Worm (Caenorhabditis elegans) whole organism, mixed stage, embryonic: ENCODE measurements around the gene T07D4.2.

Experiments
- bed-3 ChIP-seq: fragments of 200-800 bp; sonication (Bioruptor generic); optimal IDR thresholded peaks from 3 replicates; lab custom pipeline; 2018; ENCODE audit warnings: mild to moderate bottlenecking, missing genetic modification characterization, moderate library complexity, missing compliant biosample characterization
- blmp-1 ChIP-seq: fragments of 150-350 bp; optimal IDR thresholded peaks from 2 replicates; lab custom pipeline; 2014; ENCODE audit warnings: missing biosample characterization, missing genetic modification characterization
- ceh-39 ChIP-seq: fragments of 150-350 bp; optimal IDR thresholded peaks from 2 replicates; lab custom pipeline; 2014; ENCODE audit warnings: missing biosample characterization, missing genetic modification characterization
- ceh-43 ChIP-seq: fragments of 200-800 bp; sonication (Bioruptor generic); optimal IDR thresholded peaks from 2 replicates; lab custom pipeline; 2018; ENCODE audit warnings: mild to moderate bottlenecking, missing genetic modification characterization, moderate library complexity, missing compliant biosample characterization
- ceh-83 ChIP-seq: fragments of 200-800 bp; sonication (Bioruptor generic); optimal IDR thresholded peaks from 2 replicates; lab custom pipeline; 2018; ENCODE audit warnings: mild to moderate bottlenecking, missing genetic modification characterization, missing compliant biosample characterization
- ces-1 ChIP-seq: fragments of 150-350 bp; optimal IDR thresholded peaks from 2 replicates; lab custom pipeline; 2014; ENCODE audit warnings: missing biosample characterization, missing genetic modification reagents, missing genetic modification characterization
- cnd-1 ChIP-seq: fragments of 200-800 bp; sonication (Bioruptor generic); optimal IDR thresholded peaks from 2 replicates; lab custom pipeline; 2018; ENCODE audit warnings: mild to moderate bottlenecking, missing genetic modification characterization, missing compliant biosample characterization
- drap-1 ChIP-seq: fragments of 200-800 bp; sonication (Bioruptor generic); optimal IDR thresholded peaks from 3 replicates; lab custom pipeline; 2018; ENCODE audit warnings: mild to moderate bottlenecking, missing genetic modification characterization, missing compliant biosample characterization
- elt-1 ChIP-seq: sonication (generic microtip); optimal IDR thresholded peaks from 2 replicates; lab custom pipeline; 2017; ENCODE audit warnings: missing genetic modification characterization, mild to moderate bottlenecking, missing compliant biosample characterization, antibody characterized with exemption, moderate library complexity, borderline replicate concordance; ENCODE audit not compliant: insufficient read depth
- elt-3 ChIP-seq: fragments of 150-350 bp; optimal IDR thresholded peaks from 2 replicates; lab custom pipeline; 2014; ENCODE audit warnings: missing biosample characterization, missing genetic modification characterization
- ham-2 ChIP-seq: fragments of 200-800 bp; sonication (Bioruptor generic); optimal IDR thresholded peaks from 2 replicates; lab custom pipeline; 2018; ENCODE audit warnings: mild to moderate bottlenecking, missing genetic modification characterization, missing compliant biosample characterization
- hlh-1 ChIP-seq: fragments of 150-350 bp; optimal IDR thresholded peaks from 2 replicates; lab custom pipeline; 2014; ENCODE audit warnings: missing biosample characterization, missing genetic modification reagents, missing genetic modification characterization
- lin-13 ChIP-seq: fragments of 150-350 bp; optimal IDR thresholded peaks from 2 replicates; lab custom pipeline; 2014; ENCODE audit warnings: missing biosample characterization, missing genetic modification characterization
- lin-32 ChIP-seq: fragments of 200-800 bp; sonication (Bioruptor generic); optimal IDR thresholded peaks from 2 replicates; lab custom pipeline; 2018; ENCODE audit warnings: mild to moderate bottlenecking, missing genetic modification characterization, missing compliant biosample characterization
- lsy-2 ChIP-seq: fragments of 150-350 bp; optimal IDR thresholded peaks from 2 replicates; lab custom pipeline; 2014; ENCODE audit warnings: missing biosample characterization, missing genetic modification characterization
- mep-1 ChIP-seq: fragments of 150-350 bp; optimal IDR thresholded peaks from 2 replicates; lab custom pipeline; 2017; ENCODE audit warnings: missing biosample characterization, missing genetic modification reagents, missing genetic modification characterization, inconsistent platforms
- mls-2 ChIP-seq: sonication (generic microtip); optimal IDR thresholded peaks from 2 replicates; lab custom pipeline; 2016; ENCODE audit warnings: mild to moderate bottlenecking, missing genetic modification characterization, moderate library complexity, missing compliant biosample characterization
- nhr-2 ChIP-seq: fragments of 150-350 bp; optimal IDR thresholded peaks from 2 replicates; lab custom pipeline; 2014; ENCODE audit warnings: missing biosample characterization, missing genetic modification characterization
- nhr-237 ChIP-seq: fragments of 150-350 bp; optimal IDR thresholded peaks from 2 replicates; lab custom pipeline; 2014; ENCODE audit warnings: missing biosample characterization, missing genetic modification characterization
- nhr-28 ChIP-seq: fragments of 150-350 bp; optimal IDR thresholded peaks from 2 replicates; lab custom pipeline; 2014; ENCODE audit warnings: missing biosample characterization, missing genetic modification characterization
- nhr-76 ChIP-seq: sonication (generic microtip); optimal IDR thresholded peaks from 2 replicates; lab custom pipeline; 2017; ENCODE audit warnings: missing biosample characterization, missing genetic modification characterization
- sem-2 ChIP-seq: fragments of 200-800 bp; sonication (Bioruptor generic); optimal IDR thresholded peaks from 2 replicates; lab custom pipeline; 2018; ENCODE audit warnings: mild to moderate bottlenecking, missing genetic modification characterization, missing compliant biosample characterization
- snpc-4 ChIP-seq: fragments of 150-350 bp; optimal IDR thresholded peaks from 2 replicates; lab custom pipeline; 2014; ENCODE audit warnings: missing biosample characterization, missing genetic modification characterization
- sptf-1 ChIP-seq: sonication (generic microtip); optimal IDR thresholded peaks from 2 replicates; lab custom pipeline; 2017; ENCODE audit warnings: mild to moderate bottlenecking, missing genetic modification characterization, moderate library complexity, missing compliant biosample characterization
- tbx-8 ChIP-seq: fragments of 200-800 bp; sonication (Bioruptor generic); optimal IDR thresholded peaks from 2 replicates; lab custom pipeline; 2018; ENCODE audit warnings: mild to moderate bottlenecking, missing genetic modification characterization, moderate library complexity, missing compliant biosample characterization
- unc-120 ChIP-seq: sonication (generic microtip); optimal IDR thresholded peaks from 2 replicates; lab custom pipeline; 2017; ENCODE audit warnings: missing genetic modification characterization, missing compliant biosample characterization; ENCODE audit not compliant: poor library complexity, severe bottlenecking
- unc-62 ChIP-seq: fragments of 150-350 bp; optimal IDR thresholded peaks from 2 replicates; lab custom pipeline; 2014; ENCODE audit warnings: missing biosample characterization, missing genetic modification reagents, missing genetic modification characterization

Gene T07D4.2

ce11 chrII:8877032-8877985, 3.6 kb upstream of the T07D4.2 start:
- TF ChIP-seq sem-2 (GFP tag; lab: Kevin White, UChicago): no peak
- peak; percentile 1 for TF ChIP-seq nhr-2 (tag; lab: Kevin White, UChicago)

ce11 chrII:8866844-8867243, 6.9 kb downstream of the T07D4.2 start:
- no peak for TF ChIP-seq sem-2 (GFP tag; lab: Kevin White, UChicago)
- TF ChIP-seq lin-32 (GFP tag; lab: Kevin White, UChicago): no peak
- no peak for TF ChIP-seq drap-1 (GFP tag; lab: Kevin White, UChicago)
- no peak for TF ChIP-seq nhr-2 (tag; lab: Kevin White, UChicago)
- no peak for TF ChIP-seq hlh-1
- no peak for TF ChIP-seq ces-1 (GFP tag; lab: Kevin White, UChicago)
- TF ChIP-seq nhr-28 (tag; lab: Kevin White, UChicago): no peak
- no peak for TF ChIP-seq sptf-1 (tag; lab: Kevin White, UChicago)
- no peak for TF ChIP-seq ceh-43 (GFP tag; lab: Kevin White, UChicago)
- no peak for TF ChIP-seq nhr-237 (tag; lab: Kevin White, UChicago)
- TF ChIP-seq elt-1 (tag; lab: Kevin White, UChicago): no peak
- no peak for TF ChIP-seq snpc-4 (tag; lab: Kevin White, UChicago)
- no peak for TF ChIP-seq ham-2 (GFP tag; lab: Kevin White, UChicago)

ce11 chrII:8865078-8865477, 8.7 kb downstream of the T07D4.2 start, which contains the start of gene npr-20:
TSS of gene npr-20 (minus strand) at chrII:8865178.
- no peak for TF ChIP-seq ham-2 (GFP tag; lab: Kevin White, UChicago)
- TF ChIP-seq, all 35 proteins: peak for 0

ce11 chrII:8859596-8859995, 14.1 kb downstream of the T07D4.2 start, which contains the start of gene snb-6:
TSS of gene snb-6 (minus strand) at chrII:8859696.
- TF ChIP-seq lsy-2 (tag; lab: Kevin White, UChicago) (no peak), unc-120 (tag; lab: Kevin White, UChicago) (no peak), nhr-237 (tag; lab: Kevin White, UChicago) (no peak), blmp-1 (tag; lab: Kevin White, UChicago) (no peak), ceh-39 (tag; lab: Kevin White, UChicago) (no peak), nhr-76 (tag; lab: Kevin White, UChicago) (no peak), ces-1 (GFP tag; lab: Kevin White, UChicago) (no peak), mep-1 (tag; lab: Kevin White, UChicago) (no peak), tbx-8 (no peak), elt-3 (no peak)

- TF ChIP-seq ces-1 (GFP tag; lab: Kevin White, UChicago) (no peak), elt-1 (tag; lab: Kevin White, UChicago) (no peak), nhr-237 (tag; lab: Kevin White, UChicago) (no peak)
These were observed 16.7 kb downstream of the T07D4.2 start for ce11 chrII:8857074-8857473.

- TF ChIP-seq sem-2 (GFP tag; lab: Kevin White, UChicago): no peak
- no peak for TF ChIP-seq ceh-39 (tag; lab: Kevin White, UChicago)
- no peak for TF ChIP-seq nhr-28 (tag; lab: Kevin White, UChicago)
- no peak for TF ChIP-seq hlh-1
- peak; percentile 75 for TF ChIP-seq ham-2 (GFP tag; lab: Kevin White, UChicago)
- TF ChIP-seq ceh-83 (GFP tag; lab: Kevin White, UChicago): no peak
- TF ChIP-seq lin-32 (GFP tag; lab: Kevin White, UChicago): no peak
- TF ChIP-seq mls-2: no peak
- peak; percentile 59 for TF ChIP-seq blmp-1 (tag; lab: Kevin White, UChicago)
- no peak for TF ChIP-seq cnd-1
- TF ChIP-seq lin-13 (tag; lab: Kevin White, UChicago): no peak
- TF ChIP-seq unc-62 (GFP tag; lab: Kevin White, UChicago): peak; percentile 12
- TF ChIP-seq bed-3 (GFP tag; lab: Kevin White, UChicago): no peak
- TF ChIP-seq drap-1 (GFP tag; lab: Kevin White, UChicago): no peak
- no peak for TF ChIP-seq unc-120 (tag; lab: Kevin White, UChicago)
These were observed 17.2 kb downstream of the T07D4.2 start for ce11 chrII:8856524-8856923.
